Worm (Caenorhabditis elegans) whole organism, L2 larva: ENCODE data around the gene srh-21.

Experiments
- C34F6.9 ChIP-seq: fragments of 150-350 bp; optimal IDR thresholded peaks from 2 replicates; lab custom pipeline; 2014; ENCODE audit warnings: missing biosample characterization, missing genetic modification characterization
- F13H6.1 ChIP-seq: sonication (generic microtip); optimal IDR thresholded peaks from 2 replicates; lab custom pipeline; 2016; ENCODE audit warnings: missing genetic modification characterization, missing compliant biosample characterization
- Y55F3AM.14 ChIP-seq: fragments of 200-800 bp; sonication (Bioruptor generic); optimal IDR thresholded peaks from 2 replicates; lab custom pipeline; 2018; ENCODE audit warnings: mild to moderate bottlenecking, missing genetic modification characterization, missing compliant biosample characterization
- ZK546.5 ChIP-seq: sonication (generic microtip); optimal IDR thresholded peaks from 2 replicates; lab custom pipeline; 2017; ENCODE audit warnings: missing biosample characterization, missing genetic modification characterization
- alr-1 ChIP-seq: fragments of 150-350 bp; optimal IDR thresholded peaks from 2 replicates; lab custom pipeline; 2014; ENCODE audit warnings: missing biosample characterization, missing genetic modification characterization
- ama-1 ChIP-seq: fragments of 150-350 bp; optimal IDR thresholded peaks from 2 replicates; lab custom pipeline; 2018; ENCODE audit warnings: inconsistent platforms
- ceh-16 ChIP-seq: fragments of 150-350 bp; optimal IDR thresholded peaks from 2 replicates; lab custom pipeline; 2014; ENCODE audit warnings: missing biosample characterization, missing genetic modification characterization
- ceh-82 ChIP-seq: fragments of 150-350 bp; optimal IDR thresholded peaks from 2 replicates; lab custom pipeline; 2014; ENCODE audit warnings: missing biosample characterization, missing genetic modification characterization
- crh-2 ChIP-seq: sonication (generic microtip); optimal IDR thresholded peaks from 2 replicates; lab custom pipeline; 2017; ENCODE audit warnings: missing biosample characterization, missing genetic modification characterization
- dmd-4 ChIP-seq: sonication (generic microtip); optimal IDR thresholded peaks from 2 replicates; lab custom pipeline; 2017; ENCODE audit warnings: missing biosample characterization, missing genetic modification characterization
- egl-27 ChIP-seq: sonication (generic microtip); optimal IDR thresholded peaks from 3 replicates; lab custom pipeline; 2017; ENCODE audit warnings: missing biosample characterization, missing genetic modification reagents, missing genetic modification characterization
- elt-1 ChIP-seq: fragments of 150-350 bp; optimal IDR thresholded peaks from 2 replicates; lab custom pipeline; 2014; ENCODE audit warnings: missing biosample characterization, missing genetic modification characterization
- fos-1 ChIP-seq: fragments of 150-350 bp; optimal IDR thresholded peaks from 2 replicates; lab custom pipeline; 2014; ENCODE audit warnings: missing biosample characterization, missing genetic modification characterization
- lin-11 ChIP-seq: fragments of 150-350 bp; sonication (generic microtip); optimal IDR thresholded peaks from 2 replicates; lab custom pipeline; 2014; ENCODE audit warnings: missing biosample characterization, missing genetic modification characterization, inconsistent platforms, mixed read lengths
- lsy-2 ChIP-seq, 2 experiments: fragments of 150-350 bp in 1 of 2; sonication (generic microtip) in 1 of 2; optimal IDR thresholded peaks; 2 replicates each; lab custom pipeline; 2014 to 2017; ENCODE audit warnings: missing biosample characterization in 2 of 2, missing genetic modification characterization in 2 of 2
- mbf-1 ChIP-seq: sonication (generic microtip); optimal IDR thresholded peaks from 2 replicates; lab custom pipeline; 2017; ENCODE audit warnings: missing biosample characterization, missing genetic modification characterization
- mdl-1 ChIP-seq, 2 experiments: fragments of 150-350 bp in 1 of 2; sonication (generic microtip) in 1 of 2; optimal IDR thresholded peaks; 2 replicates each; lab custom pipeline; 2017; ENCODE audit warnings: missing biosample characterization in 2 of 2, missing genetic modification characterization in 2 of 2
- nhr-10 ChIP-seq: sonication (generic microtip); optimal IDR thresholded peaks from 2 replicates; lab custom pipeline; 2017; ENCODE audit warnings: missing biosample characterization, missing genetic modification characterization
- nhr-11 ChIP-seq: fragments of 150-350 bp; optimal IDR thresholded peaks from 2 replicates; lab custom pipeline; 2014; ENCODE audit warnings: missing biosample characterization, missing genetic modification characterization
- nhr-129 ChIP-seq: fragments of 150-350 bp; optimal IDR thresholded peaks from 2 replicates; lab custom pipeline; 2014; ENCODE audit warnings: missing biosample characterization, missing genetic modification characterization
- nhr-21 ChIP-seq: fragments of 150-350 bp; optimal IDR thresholded peaks from 2 replicates; lab custom pipeline; 2014; ENCODE audit warnings: missing biosample characterization, missing genetic modification characterization
- nhr-237 ChIP-seq: fragments of 150-350 bp; optimal IDR thresholded peaks from 2 replicates; lab custom pipeline; 2014; ENCODE audit warnings: missing biosample characterization, missing genetic modification characterization
- nhr-25 ChIP-seq: fragments of 150-350 bp; sonication (generic microtip); optimal IDR thresholded peaks from 3 replicates; lab custom pipeline; 2014; ENCODE audit warnings: missing biosample characterization, missing genetic modification characterization
- nhr-6 ChIP-seq: fragments of 150-350 bp; optimal IDR thresholded peaks from 2 replicates; lab custom pipeline; 2014; ENCODE audit warnings: missing biosample characterization, missing genetic modification characterization
- peb-1 ChIP-seq: fragments of 150-350 bp; optimal IDR thresholded peaks from 2 replicates; lab custom pipeline; 2014; ENCODE audit warnings: missing biosample characterization, missing genetic modification characterization
- sem-4 ChIP-seq: fragments of 150-350 bp; optimal IDR thresholded peaks from 2 replicates; lab custom pipeline; 2014; ENCODE audit warnings: missing biosample characterization, missing genetic modification reagents, missing genetic modification characterization
- sma-3 ChIP-seq: sonication (generic microtip); optimal IDR thresholded peaks from 2 replicates; lab custom pipeline; 2016; ENCODE audit warnings: missing genetic modification reagents, missing genetic modification characterization, missing compliant biosample characterization
- sma-9 ChIP-seq, 2 experiments: fragments of 150-350 bp in 1 of 2; sonication (generic microtip) in 1 of 2; optimal IDR thresholded peaks; 2 replicates each; lab custom pipeline; 2014 to 2016; ENCODE audit warnings: missing genetic modification characterization in 2 of 2, mild to moderate bottlenecking in 1 of 2, missing biosample characterization in 1 of 2, missing compliant biosample characterization in 1 of 2, missing genetic modification reagents in 1 of 2, moderate library complexity in 1 of 2
- snpc-4 ChIP-seq: fragments of 150-350 bp; optimal IDR thresholded peaks from 2 replicates; lab custom pipeline; 2014; ENCODE audit warnings: missing biosample characterization, missing genetic modification characterization
- unc-39 ChIP-seq: fragments of 150-350 bp; optimal IDR thresholded peaks from 2 replicates; lab custom pipeline; 2014; ENCODE audit warnings: missing biosample characterization, missing genetic modification characterization
- unc-55 ChIP-seq: fragments of 150-350 bp; sonication (generic microtip); optimal IDR thresholded peaks from 3 replicates; lab custom pipeline; 2014; ENCODE audit warnings: missing biosample characterization, missing genetic modification reagents, missing genetic modification characterization
- unc-62 ChIP-seq: fragments of 150-350 bp; optimal IDR thresholded peaks from 2 replicates; lab custom pipeline; 2014; ENCODE audit warnings: missing biosample characterization, missing genetic modification reagents, missing genetic modification characterization
- ztf-1 ChIP-seq: fragments of 200-800 bp; sonication (Bioruptor generic); conservative IDR thresholded peaks from 2 replicates; pipeline ENCODE4 v1.3.6; 2022; ENCODE audit warnings: missing genetic modification characterization, missing compliant biosample characterization
- ztf-11 ChIP-seq: sonication (generic microtip); optimal IDR thresholded peaks from 2 replicates; lab custom pipeline; 2017; ENCODE audit warnings: missing biosample characterization, missing genetic modification characterization
- ztf-4 ChIP-seq: fragments of 150-350 bp; optimal IDR thresholded peaks from 2 replicates; lab custom pipeline; 2014; ENCODE audit warnings: missing biosample characterization, missing genetic modification characterization

Gene srh-21

ce11 chrV:4903696-4904095 is 22.8 kb upstream of the srh-21 start, which contains the start of gene ugt-8:
Gene ugt-8 (plus strand): TSS chrV:4903930.
- TF ChIP-seq nhr-25 (peak; percentile 3), unc-55 (GFP tag; lab: Kevin White, UChicago) (no peak)
- TF ChIP-seq, all 48 proteins: peak for 1

ce11 chrV:4905953-4906352 is 20.5 kb upstream of the srh-21 start, which contains the start of gene ugt-14:
Gene ugt-14 (plus strand): TSS chrV:4906253.
- no peak for TF ChIP-seq unc-62 (GFP tag; lab: Kevin White, UChicago)
- TF ChIP-seq nhr-10 (tag; lab: Kevin White, UChicago) = no peak
- no peak for TF ChIP-seq nhr-11 (tag; lab: Kevin White, UChicago)
- TF ChIP-seq egl-27 (tag; lab: Kevin White, UChicago) = no peak
- TF ChIP-seq ztf-1 = no peak
- TF ChIP-seq nhr-237 = no peak
- TF ChIP-seq nhr-25 = no peak
- no peak for TF ChIP-seq ceh-16 (tag; lab: Kevin White, UChicago)
- no peak for TF ChIP-seq mbf-1 (tag; lab: Kevin White, UChicago)
- no peak for TF ChIP-seq mdl-1 (tag; optimal IDR thresholded peaks at IDR 0.05; lab: Kevin White, UChicago)
- no peak for TF ChIP-seq peb-1
- TF ChIP-seq ama-1 (lab: Kevin White, UChicago) = no peak
- no peak for TF ChIP-seq alr-1 (tag; lab: Kevin White, UChicago)
- TF ChIP-seq ztf-4 (tag; lab: Kevin White, UChicago) = no peak
- no peak for TF ChIP-seq crh-2 (tag; lab: Kevin White, UChicago)
- no peak for TF ChIP-seq snpc-4 (tag; lab: Kevin White, UChicago)

ce11 chrV:4908591-4908990 is 17.9 kb upstream of the srh-21 start, which contains the start of gene ugt-13:
Gene ugt-13 (plus strand): TSS chrV:4908884.
- TF ChIP-seq F13H6.1 (tag; lab: Kevin White, UChicago) (no peak), elt-1 (tag; lab: Kevin White, UChicago) (no peak), nhr-129 (tag; lab: Kevin White, UChicago) (peak; percentile 97), sma-9 (GFP tag; optimal IDR thresholded peaks at IDR 0.05; lab: Kevin White, UChicago) (peak; percentile 81), sma-9 (tag; optimal IDR thresholded peaks at IDR 0.05; lab: Kevin White, UChicago) (no peak), ztf-11 (tag; lab: Kevin White, UChicago) (no peak), unc-39 (no peak), sma-3 (GFP tag; lab: Kevin White, UChicago) (peak; percentile 82), fos-1 (peak; percentile 1), nhr-25 (peak; percentile 91), nhr-21 (peak; percentile 56)

- peak; percentile 5 for TF ChIP-seq Y55F3AM.14
- no peak for TF ChIP-seq F13H6.1 (tag; lab: Kevin White, UChicago)
- TF ChIP-seq ZK546.5 (tag; lab: Kevin White, UChicago) = no peak
- TF ChIP-seq peb-1 = no peak
- TF ChIP-seq ceh-82 (tag; lab: Kevin White, UChicago) = no peak
- no peak for TF ChIP-seq sma-9 (GFP tag; optimal IDR thresholded peaks at IDR 0.05; lab: Kevin White, UChicago)
- no peak for TF ChIP-seq sma-9 (tag; optimal IDR thresholded peaks at IDR 0.05; lab: Kevin White, UChicago)
- TF ChIP-seq C34F6.9 (tag; lab: Kevin White, UChicago) = no peak
- TF ChIP-seq nhr-25 = peak; percentile 54
- peak; percentile 48 for TF ChIP-seq nhr-21
- no peak for TF ChIP-seq fos-1
These were observed 14.2 kb upstream of the srh-21 start, which contains the start of gene H23N18.5 for ce11 chrV:4912313-4912712. Gene H23N18.5 (minus strand): TSS chrV:4912381.

ce11 chrV:4913853-4914252 is 12.6 kb upstream of the srh-21 start:
- TF ChIP-seq unc-55 (GFP tag; lab: Kevin White, UChicago) (no peak), ztf-11 (tag; lab: Kevin White, UChicago) (no peak), ceh-16 (tag; lab: Kevin White, UChicago) (no peak), snpc-4 (tag; lab: Kevin White, UChicago) (no peak), sma-9 (GFP tag; optimal IDR thresholded peaks at IDR 0.05; lab: Kevin White, UChicago) (no peak), sma-9 (tag; optimal IDR thresholded peaks at IDR 0.05; lab: Kevin White, UChicago) (no peak), crh-2 (tag; lab: Kevin White, UChicago) (no peak), dmd-4 (no peak), lsy-2 (tag; optimal IDR thresholded peaks at IDR 0.05; lab: Kevin White, UChicago) (no peak), nhr-237 (no peak), ZK546.5 (tag; lab: Kevin White, UChicago) (no peak), nhr-6 (tag; lab: Kevin White, UChicago) (no peak), nhr-10 (tag; lab: Kevin White, UChicago) (no peak), ama-1 (lab: Kevin White, UChicago) (no peak), nhr-11 (tag; lab: Kevin White, UChicago) (no peak), ztf-4 (tag; lab: Kevin White, UChicago) (no peak), sem-4 (tag; lab: Kevin White, UChicago) (no peak), Y55F3AM.14 (no peak), lin-11 (tag; lab: Kevin White, UChicago) (no peak)
- TF ChIP-seq, all 48 proteins: peak for 0
